Worm (Caenorhabditis elegans) whole organism, young adult: ENCODE measurements around the gene F47D12.3.
A peak's percentile ranks its signal among the peaks of the same experiment; 100 is the strongest.

ENCODE experiments used
- B0336.3 ChIP-seq: fragments of 200-800 bp; sonication (Bioruptor generic); IDR thresholded peaks from 2 replicates; pipeline ENCODE4 v1.3.6; 2022; ENCODE audit warnings: missing genetic modification characterization, missing compliant biosample characterization
- C06A6.2 ChIP-seq: fragments of 200-800 bp; sonication (Bioruptor generic); conservative IDR thresholded peaks from 2 replicates; pipeline ENCODE4 v1.3.6; 2022; ENCODE audit warnings: missing genetic modification characterization, missing compliant biosample characterization
- F10E7.11 ChIP-seq: sonication (generic microtip); optimal IDR thresholded peaks from 2 replicates; lab custom pipeline; 2017; ENCODE audit warnings: mild to moderate bottlenecking, missing genetic modification characterization, moderate library complexity, missing compliant biosample characterization
- F23B12.7 ChIP-seq: sonication (generic microtip); optimal IDR thresholded peaks from 2 replicates; lab custom pipeline; 2017; ENCODE audit warnings: missing genetic modification characterization, mild to moderate bottlenecking, missing compliant biosample characterization, antibody characterized with exemption, moderate library complexity; ENCODE audit not compliant: insufficient read depth
- F33H1.4 ChIP-seq: fragments of 200-800 bp; sonication (Bioruptor generic); IDR thresholded peaks from 2 replicates; pipeline ENCODE4 v1.3.6; 2022; ENCODE audit warnings: missing genetic modification reagents, missing genetic modification characterization, missing compliant biosample characterization
- F39B2.1 ChIP-seq: fragments of 200-800 bp; sonication (Bioruptor generic); IDR thresholded peaks from 2 replicates; pipeline ENCODE4 v1.3.6; 2022; ENCODE audit warnings: missing genetic modification reagents, missing genetic modification characterization, missing compliant biosample characterization
- F49E8.2 ChIP-seq: sonication (generic microtip); optimal IDR thresholded peaks from 3 replicates; lab custom pipeline; 2017; ENCODE audit warnings: missing genetic modification characterization, mild to moderate bottlenecking, missing compliant biosample characterization, antibody characterized with exemption, moderate library complexity; ENCODE audit not compliant: insufficient read depth
- F52B5.7 ChIP-seq: sonication (generic microtip); optimal IDR thresholded peaks from 2 replicates; lab custom pipeline; 2016; ENCODE audit warnings: mild to moderate bottlenecking, missing genetic modification characterization, missing compliant biosample characterization
- F57A8.1 ChIP-seq: fragments of 200-800 bp; sonication (Bioruptor generic); optimal IDR thresholded peaks from 2 replicates; lab custom pipeline; 2018; ENCODE audit warnings: mild to moderate bottlenecking, missing genetic modification characterization, moderate library complexity, missing compliant biosample characterization
- Y53G8AR.9 ChIP-seq: fragments of 200-800 bp; sonication (Bioruptor generic); conservative IDR thresholded peaks from 2 replicates; pipeline ENCODE4 v1.3.6; 2022; ENCODE audit warnings: missing genetic modification reagents, missing genetic modification characterization, missing compliant biosample characterization
- ZK185.1 ChIP-seq: sonication (generic microtip); optimal IDR thresholded peaks from 2 replicates; lab custom pipeline; 2016; ENCODE audit warnings: mild to moderate bottlenecking, missing genetic modification characterization, missing compliant biosample characterization; ENCODE audit not compliant: poor library complexity, severe bottlenecking
- aptf-3 ChIP-seq: fragments of 200-800 bp; sonication (Bioruptor generic); IDR thresholded peaks from 2 replicates; pipeline ENCODE4 v1.3.6; 2022; ENCODE audit warnings: missing genetic modification characterization, missing compliant biosample characterization
- athp-1 ChIP-seq: sonication (generic microtip); optimal IDR thresholded peaks from 2 replicates; lab custom pipeline; 2017; ENCODE audit warnings: mild to moderate bottlenecking, missing genetic modification characterization, missing compliant biosample characterization
- attf-6 ChIP-seq: fragments of 200-800 bp; sonication (Bioruptor generic); IDR thresholded peaks from 2 replicates; pipeline ENCODE4 v1.3.6; 2022; ENCODE audit warnings: missing genetic modification reagents, missing genetic modification characterization, missing compliant biosample characterization
- bed-1 ChIP-seq: fragments of 200-800 bp; sonication (Bioruptor generic); IDR thresholded peaks from 2 replicates; pipeline ENCODE4 v1.3.6; 2022; ENCODE audit warnings: missing genetic modification reagents, missing genetic modification characterization, missing compliant biosample characterization
- ceh-100 ChIP-seq: fragments of 200-800 bp; sonication (Bioruptor generic); IDR thresholded peaks from 2 replicates; pipeline ENCODE4 v1.3.6; 2022; ENCODE audit warnings: missing genetic modification reagents, missing genetic modification characterization, missing compliant biosample characterization
- ceh-79 ChIP-seq: sonication (generic microtip); optimal IDR thresholded peaks from 2 replicates; lab custom pipeline; 2017; ENCODE audit warnings: mild to moderate bottlenecking, missing genetic modification characterization, missing compliant biosample characterization
- ceh-91 ChIP-seq: fragments of 200-800 bp; sonication (Bioruptor generic); IDR thresholded peaks from 2 replicates; pipeline ENCODE4 v1.3.6; 2022; ENCODE audit warnings: missing genetic modification reagents, missing genetic modification characterization, missing compliant biosample characterization
- dpl-1 ChIP-seq: fragments of 150-350 bp; optimal IDR thresholded peaks from 2 replicates; lab custom pipeline; 2014; ENCODE audit warnings: missing biosample characterization, missing genetic modification reagents, missing genetic modification characterization
- efl-1 ChIP-seq: fragments of 150-350 bp; optimal IDR thresholded peaks from 2 replicates; lab custom pipeline; 2014; ENCODE audit warnings: missing biosample characterization, missing genetic modification reagents, missing genetic modification characterization
- egrh-3 ChIP-seq: fragments of 200-800 bp; sonication (Bioruptor generic); IDR thresholded peaks from 2 replicates; pipeline ENCODE4 v1.3.6; 2022; ENCODE audit warnings: missing genetic modification reagents, missing genetic modification characterization, missing compliant biosample characterization
- fkh-3 ChIP-seq: sonication (generic microtip); optimal IDR thresholded peaks from 2 replicates; lab custom pipeline; 2016; ENCODE audit warnings: mild to moderate bottlenecking, missing genetic modification characterization, missing compliant biosample characterization
- hmg-1.2 ChIP-seq: fragments of 200-800 bp; sonication (Bioruptor generic); IDR thresholded peaks from 2 replicates; pipeline ENCODE4 v1.3.6; 2022; ENCODE audit warnings: missing genetic modification reagents, missing genetic modification characterization, missing compliant biosample characterization
- hrde-1 ChIP-seq: sonication (generic microtip); optimal IDR thresholded peaks from 2 replicates; lab custom pipeline; 2016; ENCODE audit warnings: missing genetic modification characterization, mild to moderate bottlenecking, missing compliant biosample characterization, moderate library complexity, missing genotype, missing genetic modification reagents, borderline replicate concordance
- lin-35 ChIP-seq, 3 experiments: fragments of 150-350 bp in 2 of 3; sonication (generic microtip) in 1 of 3; optimal IDR thresholded peaks; 2 replicates each; lab custom pipeline; 2014 to 2018; ENCODE audit warnings: missing biosample characterization in 3 of 3, missing genetic modification characterization in 3 of 3, missing genetic modification reagents in 3 of 3
- lsl-1 ChIP-seq: fragments of 200-800 bp; sonication (Bioruptor generic); optimal IDR thresholded peaks from 2 replicates; lab custom pipeline; 2018; ENCODE audit warnings: mild to moderate bottlenecking, missing genetic modification characterization, moderate library complexity, missing compliant biosample characterization
- lsy-27 ChIP-seq: sonication (generic microtip); optimal IDR thresholded peaks from 2 replicates; lab custom pipeline; 2017; ENCODE audit warnings: missing genetic modification characterization, mild to moderate bottlenecking, missing compliant biosample characterization, antibody characterized with exemption, missing genotype, borderline replicate concordance; ENCODE audit not compliant: insufficient read depth
- madf-10 ChIP-seq: sonication (generic microtip); optimal IDR thresholded peaks from 2 replicates; lab custom pipeline; 2016; ENCODE audit warnings: mild to moderate bottlenecking, missing genetic modification characterization, missing compliant biosample characterization
- madf-3 ChIP-seq: fragments of 200-800 bp; sonication (Bioruptor generic); IDR thresholded peaks from 2 replicates; pipeline ENCODE4 v1.3.6; 2022; ENCODE audit warnings: missing genetic modification reagents, missing genetic modification characterization, missing compliant biosample characterization
- madf-6 ChIP-seq: fragments of 200-800 bp; sonication (Bioruptor generic); IDR thresholded peaks from 2 replicates; pipeline ENCODE4 v1.3.6; 2022; ENCODE audit warnings: missing genetic modification reagents, missing genetic modification characterization, missing compliant biosample characterization
- mcd-1 ChIP-seq: fragments of 200-800 bp; sonication (Bioruptor generic); IDR thresholded peaks from 2 replicates; pipeline ENCODE4 v1.3.6; 2022; ENCODE audit warnings: missing genetic modification reagents, missing genetic modification characterization, missing compliant biosample characterization
- mxl-1 ChIP-seq: sonication (generic microtip); optimal IDR thresholded peaks from 2 replicates; lab custom pipeline; 2016; ENCODE audit warnings: missing genetic modification characterization, missing compliant biosample characterization
- nfya-1 ChIP-seq: sonication (generic microtip); optimal IDR thresholded peaks from 2 replicates; lab custom pipeline; 2017; ENCODE audit warnings: antibody characterized with exemption, missing compliant biosample characterization, missing genetic modification characterization, borderline replicate concordance; ENCODE audit not compliant: insufficient read depth
- nfya-2 ChIP-seq: fragments of 200-800 bp; sonication (Bioruptor generic); IDR thresholded peaks from 2 replicates; pipeline ENCODE4 v1.3.6; 2022; ENCODE audit warnings: missing genetic modification reagents, missing genetic modification characterization, missing compliant biosample characterization
- nfyb-1 ChIP-seq: fragments of 200-800 bp; sonication (Bioruptor generic); IDR thresholded peaks from 2 replicates; pipeline ENCODE4 v1.3.6; 2022; ENCODE audit warnings: missing genetic modification reagents, missing genetic modification characterization, missing compliant biosample characterization
- rec-8 ChIP-seq, 2 experiments: sonication (generic microtip); optimal IDR thresholded peaks; 2 replicates each; lab custom pipeline; 2016; ENCODE audit warnings: mild to moderate bottlenecking in 2 of 2, missing genetic modification characterization in 2 of 2, missing genetic modification reagents in 2 of 2, missing genotype in 2 of 2, missing biosample characterization in 1 of 2, missing compliant biosample characterization in 1 of 2, moderate library complexity in 1 of 2
- sdz-38 ChIP-seq: sonication (generic microtip); optimal IDR thresholded peaks from 2 replicates; lab custom pipeline; 2016; ENCODE audit warnings: missing genotype, missing genetic modification characterization, missing compliant biosample characterization
- snpc-1.3 ChIP-seq: sonication (generic microtip); optimal IDR thresholded peaks from 2 replicates; lab custom pipeline; 2017; ENCODE audit warnings: missing genetic modification characterization, mild to moderate bottlenecking, missing compliant biosample characterization, antibody characterized with exemption, moderate library complexity, missing genotype, missing genetic modification reagents; ENCODE audit not compliant: insufficient read depth
- snpc-3.4 ChIP-seq: sonication (generic microtip); optimal IDR thresholded peaks from 2 replicates; lab custom pipeline; 2017; ENCODE audit warnings: missing genetic modification characterization, mild to moderate bottlenecking, missing compliant biosample characterization, antibody characterized with exemption, moderate library complexity, missing genotype, missing genetic modification reagents
- tbp1 ChIP-seq: fragments of 200-800 bp; sonication (Bioruptor generic); optimal IDR thresholded peaks from 2 replicates; lab custom pipeline; 2018; ENCODE audit warnings: mild to moderate bottlenecking, missing genetic modification characterization, missing compliant biosample characterization
- unc-130 ChIP-seq: sonication (generic microtip); optimal IDR thresholded peaks from 2 replicates; lab custom pipeline; 2016; ENCODE audit warnings: missing genetic modification reagents, missing genetic modification characterization, missing compliant biosample characterization
- xnd-1 ChIP-seq: sonication (generic microtip); optimal IDR thresholded peaks from 2 replicates; lab custom pipeline; 2016; ENCODE audit warnings: missing genotype, missing genetic modification reagents, missing genetic modification characterization, missing compliant biosample characterization
- zfh-2 ChIP-seq: fragments of 200-800 bp; sonication (Bioruptor generic); conservative IDR thresholded peaks from 2 replicates; pipeline ENCODE4 v1.3.6; 2022; ENCODE audit warnings: missing genetic modification reagents, missing genetic modification characterization, missing compliant biosample characterization
- ztf-22 ChIP-seq: fragments of 200-800 bp; sonication (Bioruptor generic); optimal IDR thresholded peaks from 2 replicates; lab custom pipeline; 2018; ENCODE audit warnings: mild to moderate bottlenecking, missing genetic modification characterization, moderate library complexity, missing compliant biosample characterization
- ztf-28 ChIP-seq: fragments of 200-800 bp; sonication (Bioruptor generic); IDR thresholded peaks from 2 replicates; pipeline ENCODE4 v1.3.6; 2022; ENCODE audit warnings: missing genetic modification reagents, missing genetic modification characterization, missing compliant biosample characterization

The F47D12.3 gene

DNA sequence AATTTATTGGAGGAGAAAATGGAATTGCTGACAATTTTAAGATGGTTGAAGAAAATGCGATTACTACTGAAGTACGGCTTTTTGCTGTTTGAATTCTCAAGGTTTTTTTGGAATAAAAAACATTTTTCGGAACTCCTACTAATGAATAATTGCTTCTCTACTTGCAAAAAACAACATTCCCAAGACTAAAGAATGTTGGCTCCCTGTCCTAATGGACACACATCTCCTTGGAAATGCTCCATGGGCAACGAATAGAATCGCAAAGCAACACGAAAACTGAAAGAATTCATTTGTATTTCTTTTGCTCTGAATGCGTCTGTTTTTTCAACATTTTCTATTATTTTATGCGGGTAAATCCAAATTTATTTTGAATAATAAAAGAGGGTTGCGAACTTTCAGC, 25.4 kb upstream of the F47D12.3 start, which contains the start of gene C18F10.2:
C18F10.2 (plus strand) TSS at position 301 of the 400 bp plus-strand sequence.
- no peak for TF ChIP-seq hmg-1.2
- TF ChIP-seq ceh-79 (tag; lab: Kevin White, UChicago): no peak
- no peak for TF ChIP-seq F23B12.7 (tag; lab: Kevin White, UChicago)
- TF ChIP-seq Y53G8AR.9 (GFP tag; lab: Robert Waterston, UW): no peak
- TF ChIP-seq B0336.3: no peak
- no peak for TF ChIP-seq tbp1
- no peak for TF ChIP-seq sdz-38
- TF ChIP-seq madf-3: no peak
- no peak for TF ChIP-seq nfya-2 (GFP tag; lab: Robert Waterston, UW)

ce11 chrIII:6278301-6278827, 19.9 kb upstream of the F47D12.3 start, which contains the start of gene C18F10.7:
C18F10.7 (minus strand) TSS chrIII:6278351.
- TF ChIP-seq efl-1 (GFP tag; lab: Kevin White, UChicago) (peak; percentile 35), madf-10 (no peak), lsy-27 (tag; lab: Kevin White, UChicago) (no peak), ceh-100 (no peak), ZK185.1 (no peak), dpl-1 (GFP tag; lab: Kevin White, UChicago) (no peak), lin-35 (GFP tag; optimal IDR thresholded peaks at IDR 0.05; lab: Kevin White, UChicago) (peak in 1 of 3 experiments; percentile 50), lsl-1 (GFP tag; lab: Kevin White, UChicago) (peak; percentile 75), hrde-1 (tag; lab: Kevin White, UChicago) (no peak), rec-8 (tag; optimal IDR thresholded peaks at IDR 0.05; lab: Kevin White, UChicago) (no peak), nfya-2 (GFP tag; lab: Robert Waterston, UW) (no peak), F33H1.4 (GFP tag; lab: Robert Waterston, UW) (peak; percentile 47), ztf-22 (GFP tag; lab: Kevin White, UChicago) (no peak), nfya-1 (tag; lab: Kevin White, UChicago) (no peak), nfyb-1 (GFP tag; lab: Robert Waterston, UW) (no peak), B0336.3 (peak; percentile 58), F49E8.2 (tag; lab: Kevin White, UChicago) (peak; percentile 49), unc-130 (GFP tag; lab: Kevin White, UChicago) (no peak), xnd-1 (tag; lab: Kevin White, UChicago) (peak; percentile 61), fkh-3 (tag; lab: Kevin White, UChicago) (no peak), F10E7.11 (tag; lab: Kevin White, UChicago) (no peak), C06A6.2 (GFP tag; lab: Robert Waterston, UW) (0 out of 2 replicates have a peak, but pooled peaks have one; percentile 16), ztf-28 (GFP tag; lab: Robert Waterston, UW) (no peak), snpc-1.3 (tag; lab: Kevin White, UChicago) (peak; percentile 83), ceh-91 (GFP tag; lab: Robert Waterston, UW) (no peak), zfh-2 (peak; percentile 68), F52B5.7 (tag; lab: Kevin White, UChicago) (no peak), bed-1 (no peak), athp-1 (tag; lab: Kevin White, UChicago) (peak; percentile 36), mcd-1 (GFP tag; lab: Robert Waterston, UW) (peak; percentile 66; the same call in 1 of the 2 replicates), egrh-3 (GFP tag; lab: Robert Waterston, UW) (peak; percentile 18; the same call in 1 of the 2 replicates), aptf-3 (GFP tag; lab: Robert Waterston, UW) (no peak), F39B2.1 (GFP tag; lab: Robert Waterston, UW) (no peak), snpc-3.4 (peak; percentile 70), attf-6 (GFP tag; lab: Robert Waterston, UW) (no peak), mxl-1 (tag; lab: Kevin White, UChicago) (no peak), hmg-1.2 (peak; percentile 98), tbp1 (peak; percentile 38), madf-6 (GFP tag; lab: Robert Waterston, UW) (peak; percentile 82), F57A8.1 (GFP tag; lab: Kevin White, UChicago) (no peak)
